Fruit fly (Drosophila melanogaster) whole organism, embryonic: ENCODE measurements around the gene IM33.
A peak's percentile ranks its signal among the peaks of the same experiment; 100 is the strongest.

Experiments used
- Antp ChIP-seq: fragments of 200-800 bp; sonication (Bioruptor generic); optimal IDR thresholded peaks from 3 replicates; lab custom pipeline; 2016; ENCODE audit warnings: missing biosample characterization, missing genetic modification characterization
- Atf6 ChIP-seq: fragments of 200-800 bp; sonication (Bioruptor generic); IDR thresholded peaks from 2 replicates; pipeline ENCODE4 v1.3.6; 2022; ENCODE audit warnings: missing biosample characterization, missing genetic modification characterization
- Bgb ChIP-seq: fragments of 200-800 bp; sonication (Bioruptor generic); IDR thresholded peaks from 2 replicates; pipeline ENCODE4 v1.3.6; 2022; ENCODE audit warnings: missing biosample characterization, missing genetic modification characterization; ENCODE audit not compliant: partially characterized antibody
- CG11085 ChIP-seq: fragments of 200-800 bp; sonication (Bioruptor generic); IDR thresholded peaks from 2 replicates; pipeline ENCODE4 v1.3.6; 2022; ENCODE audit warnings: missing biosample characterization, missing genetic modification characterization
- CG12299 ChIP-seq: fragments of 200-800 bp; sonication (Bioruptor generic); optimal IDR thresholded peaks from 2 replicates; lab custom pipeline; 2018; ENCODE audit warnings: missing biosample characterization, mild to moderate bottlenecking, missing genetic modification characterization
- CG13287 ChIP-seq: fragments of 200-800 bp; sonication (Bioruptor generic); IDR thresholded peaks from 2 replicates; pipeline ENCODE4 v1.3.6; 2022; ENCODE audit warnings: missing biosample characterization, missing genetic modification characterization; ENCODE audit not compliant: partially characterized antibody
- CG13894 ChIP-seq: fragments of 200-800 bp; sonication (Bioruptor generic); optimal IDR thresholded peaks from 3 replicates; lab custom pipeline; 2018; ENCODE audit warnings: missing biosample characterization, mild to moderate bottlenecking, missing genetic modification characterization, moderate library complexity
- CG15011 ChIP-seq: fragments of 200-800 bp; sonication (Bioruptor generic); optimal IDR thresholded peaks from 3 replicates; lab custom pipeline; 2018; ENCODE audit warnings: missing biosample characterization, mild to moderate bottlenecking, missing genetic modification characterization
- CG15073 ChIP-seq: fragments of 200-800 bp; sonication (Bioruptor generic); optimal IDR thresholded peaks from 2 replicates; lab custom pipeline; 2016; ENCODE audit warnings: missing biosample characterization, missing genetic modification characterization
- CG4282 ChIP-seq: fragments of 200-800 bp; sonication (Bioruptor generic); optimal IDR thresholded peaks from 2 replicates; lab custom pipeline; 2016; ENCODE audit warnings: missing biosample characterization, missing genetic modification characterization
- CG4328 ChIP-seq: fragments of 200-800 bp; sonication (Bioruptor generic); optimal IDR thresholded peaks from 3 replicates; lab custom pipeline; 2017; ENCODE audit warnings: missing biosample characterization, missing genetic modification reagents, missing genetic modification characterization
- CG4360 ChIP-seq: fragments of 200-800 bp; sonication (Bioruptor generic); IDR thresholded peaks from 2 replicates; pipeline ENCODE4 v1.3.6; 2022; ENCODE audit warnings: missing biosample characterization, missing genetic modification characterization
- CG4707 ChIP-seq: fragments of 200-800 bp; sonication (Bioruptor generic); optimal IDR thresholded peaks from 2 replicates; lab custom pipeline; 2018; ENCODE audit warnings: missing biosample characterization, mild to moderate bottlenecking, missing genetic modification characterization, moderate library complexity
- CG4820 ChIP-seq: fragments of 200-800 bp; sonication (Bioruptor generic); optimal IDR thresholded peaks from 3 replicates; lab custom pipeline; 2016; ENCODE audit warnings: missing biosample characterization, missing genetic modification characterization
- CG8478 ChIP-seq: fragments of >200 bp; optimal IDR thresholded peaks from 2 replicates; lab custom pipeline; 2018
- CG9215 ChIP-seq: fragments of 200-800 bp; sonication (Bioruptor generic); IDR thresholded peaks from 2 replicates; pipeline ENCODE4 v1.3.6; 2022; ENCODE audit warnings: missing biosample characterization, missing genetic modification characterization
- CG9609 ChIP-seq: fragments of 200-800 bp; sonication (Bioruptor generic); optimal IDR thresholded peaks from 3 replicates; lab custom pipeline; 2016; ENCODE audit warnings: missing biosample characterization, missing genetic modification characterization
- Doc3 ChIP-seq: fragments of 200-800 bp; sonication (Bioruptor generic); IDR thresholded peaks from 3 replicates; pipeline ENCODE4 v1.3.6; 2022; ENCODE audit warnings: missing biosample characterization, missing genetic modification characterization; ENCODE audit not compliant: partially characterized antibody
- Dp ChIP-seq: fragments of 200-800 bp; sonication (Bioruptor generic); optimal IDR thresholded peaks from 2 replicates; lab custom pipeline; 2018; ENCODE audit warnings: missing biosample characterization, mild to moderate bottlenecking, missing genetic modification characterization, moderate library complexity
- Elba2 ChIP-seq: fragments of 200-800 bp; sonication (Bioruptor generic); optimal IDR thresholded peaks from 3 replicates; lab custom pipeline; 2016; ENCODE audit warnings: missing biosample characterization, missing genetic modification characterization
- Ets97D ChIP-seq: fragments of 200-800 bp; sonication (Bioruptor generic); optimal IDR thresholded peaks from 3 replicates; lab custom pipeline; 2016; ENCODE audit warnings: missing biosample characterization, missing genetic modification characterization
- Hand ChIP-seq: fragments of 200-800 bp; sonication (Bioruptor generic); optimal IDR thresholded peaks from 2 replicates; lab custom pipeline; 2017; ENCODE audit warnings: mild to moderate bottlenecking, missing biosample characterization, missing genetic modification reagents, missing genetic modification characterization
- Hmx ChIP-seq: fragments of 200-800 bp; sonication (Bioruptor generic); optimal IDR thresholded peaks from 2 replicates; lab custom pipeline; 2016; ENCODE audit warnings: missing biosample characterization, missing genetic modification characterization
- Hr51 ChIP-seq, 2 experiments: fragments of 200-800 bp; sonication (Bioruptor generic); optimal IDR thresholded peaks; 2 replicates in 1 of 2; 3 replicates in 1 of 2; lab custom pipeline; 2016 to 2018; ENCODE audit warnings: missing biosample characterization in 2 of 2, missing genetic modification characterization in 2 of 2, mild to moderate bottlenecking in 1 of 2, moderate library complexity in 1 of 2
- Kr ChIP-seq: fragments of 200-800 bp; sonication (Bioruptor generic); optimal IDR thresholded peaks from 2 replicates; lab custom pipeline; 2017; ENCODE audit warnings: missing biosample characterization, mild to moderate bottlenecking, missing genetic modification characterization
- Mrtf ChIP-seq: fragments of 200-800 bp; sonication (Bioruptor generic); IDR thresholded peaks from 3 replicates; pipeline ENCODE4 v1.3.6; 2022; ENCODE audit warnings: missing biosample characterization, missing genetic modification characterization
- Oaz ChIP-seq: fragments of 200-800 bp; sonication (Bioruptor generic); IDR thresholded peaks from 2 replicates; pipeline ENCODE4 v1.3.6; 2022; ENCODE audit warnings: missing biosample characterization, missing genetic modification characterization
- PHDP ChIP-seq: fragments of 200-800 bp; sonication (Bioruptor generic); optimal IDR thresholded peaks from 3 replicates; lab custom pipeline; 2018; ENCODE audit warnings: missing biosample characterization, mild to moderate bottlenecking, missing genetic modification characterization, moderate library complexity
- Rfx ChIP-seq: fragments of 200-800 bp; sonication (Bioruptor generic); IDR thresholded peaks from 2 replicates; pipeline ENCODE4 v1.3.6; 2022; ENCODE audit warnings: missing biosample characterization, missing genetic modification characterization
- Scr ChIP-seq: fragments of 200-800 bp; sonication (Bioruptor generic); IDR thresholded peaks from 2 replicates; pipeline ENCODE4 v1.3.6; 2022; ENCODE audit warnings: missing biosample characterization, missing genetic modification characterization; ENCODE audit not compliant: partially characterized antibody
- Sin3A ChIP-seq: fragments of >200 bp; optimal IDR thresholded peaks from 2 replicates; lab custom pipeline; 2018
- Trl ChIP-seq, 3 experiments: fragments of >200 bp in 2 of 3; fragments of 200-800 bp in 1 of 3; sonication (Bioruptor generic) in 1 of 3; optimal IDR thresholded peaks; 2 replicates in 1 of 3; 3 replicates in 2 of 3; lab custom pipeline; 2016 to 2017; ENCODE audit warnings: missing biosample characterization in 1 of 3, missing genetic modification characterization in 1 of 3
- Usf ChIP-seq: fragments of 200-800 bp; sonication (Bioruptor generic); optimal IDR thresholded peaks from 2 replicates; lab custom pipeline; 2017; ENCODE audit warnings: missing genotype, missing biosample characterization, missing genetic modification characterization
- Xrp1 ChIP-seq: fragments of 200-800 bp; sonication (Bioruptor generic); IDR thresholded peaks from 2 replicates; pipeline ENCODE4 v1.3.6; 2022; ENCODE audit warnings: missing biosample characterization, missing genetic modification characterization
- dmrt99B ChIP-seq: fragments of 200-800 bp; sonication (Bioruptor generic); optimal IDR thresholded peaks from 2 replicates; lab custom pipeline; 2018; ENCODE audit warnings: missing biosample characterization, mild to moderate bottlenecking, missing genetic modification characterization, moderate library complexity
- fd3F ChIP-seq: fragments of 200-800 bp; sonication (Bioruptor generic); optimal IDR thresholded peaks from 2 replicates; lab custom pipeline; 2018; ENCODE audit warnings: missing biosample characterization, mild to moderate bottlenecking, missing genetic modification characterization, moderate library complexity
- knrl ChIP-seq: fragments of 200-800 bp; sonication (Bioruptor generic); IDR thresholded peaks from 3 replicates; pipeline ENCODE4 v1.3.6; 2022; ENCODE audit warnings: missing biosample characterization, missing genetic modification characterization; ENCODE audit not compliant: partially characterized antibody
- lilli ChIP-seq: fragments of 200-800 bp; sonication (Bioruptor generic); optimal IDR thresholded peaks from 3 replicates; lab custom pipeline; 2016; ENCODE audit warnings: missing biosample characterization, missing genetic modification characterization
- lmd ChIP-seq: fragments of 200-800 bp; sonication (Bioruptor generic); IDR thresholded peaks from 2 replicates; pipeline ENCODE4 v1.3.6; 2022; ENCODE audit warnings: missing biosample characterization, missing genetic modification characterization
- nerfin-1 ChIP-seq: fragments of 200-800 bp; sonication (Bioruptor generic); optimal IDR thresholded peaks from 3 replicates; lab custom pipeline; 2019; ENCODE audit warnings: missing biosample characterization, mild to moderate bottlenecking, missing genetic modification characterization, moderate library complexity
- nom ChIP-seq: fragments of 200-800 bp; sonication (Bioruptor generic); optimal IDR thresholded peaks from 2 replicates; lab custom pipeline; 2017; ENCODE audit warnings: missing biosample characterization, missing genetic modification characterization, mild to moderate bottlenecking, moderate library complexity, missing genetic modification reagents
- org-1 ChIP-seq: fragments of 200-800 bp; sonication (Bioruptor generic); optimal IDR thresholded peaks from 2 replicates; lab custom pipeline; 2017; ENCODE audit warnings: missing biosample characterization, missing genetic modification characterization
- psq ChIP-seq: fragments of 200-800 bp; sonication (Bioruptor generic); optimal IDR thresholded peaks from 2 replicates; lab custom pipeline; 2017; ENCODE audit warnings: missing biosample characterization, missing genetic modification characterization
- pzg ChIP-seq: fragments of 200-800 bp; sonication (Bioruptor generic); optimal IDR thresholded peaks from 3 replicates; lab custom pipeline; 2018; ENCODE audit warnings: missing biosample characterization, mild to moderate bottlenecking, missing genetic modification characterization, moderate library complexity
- row ChIP-seq: fragments of 200-800 bp; sonication (Bioruptor generic); IDR thresholded peaks from 3 replicates; pipeline ENCODE4 v1.3.6; 2022; ENCODE audit warnings: missing biosample characterization, missing genetic modification characterization
- tio ChIP-seq: fragments of 200-800 bp; sonication (Bioruptor generic); optimal IDR thresholded peaks from 2 replicates; lab custom pipeline; 2017; ENCODE audit warnings: missing biosample characterization, missing genetic modification characterization, inconsistent platforms

Gene IM33

dm6 chr2L:3654956-3655618 is 41.4 kb downstream of the IM33 start (continued):
- TF ChIP-seq Atf6 (GFP tag; lab: Robert Waterston, UW) (no peak), nom (GFP tag; lab: Kevin White, UChicago) (no peak)
- TF ChIP-seq, all 482 proteins: peak for 5

DNA sequence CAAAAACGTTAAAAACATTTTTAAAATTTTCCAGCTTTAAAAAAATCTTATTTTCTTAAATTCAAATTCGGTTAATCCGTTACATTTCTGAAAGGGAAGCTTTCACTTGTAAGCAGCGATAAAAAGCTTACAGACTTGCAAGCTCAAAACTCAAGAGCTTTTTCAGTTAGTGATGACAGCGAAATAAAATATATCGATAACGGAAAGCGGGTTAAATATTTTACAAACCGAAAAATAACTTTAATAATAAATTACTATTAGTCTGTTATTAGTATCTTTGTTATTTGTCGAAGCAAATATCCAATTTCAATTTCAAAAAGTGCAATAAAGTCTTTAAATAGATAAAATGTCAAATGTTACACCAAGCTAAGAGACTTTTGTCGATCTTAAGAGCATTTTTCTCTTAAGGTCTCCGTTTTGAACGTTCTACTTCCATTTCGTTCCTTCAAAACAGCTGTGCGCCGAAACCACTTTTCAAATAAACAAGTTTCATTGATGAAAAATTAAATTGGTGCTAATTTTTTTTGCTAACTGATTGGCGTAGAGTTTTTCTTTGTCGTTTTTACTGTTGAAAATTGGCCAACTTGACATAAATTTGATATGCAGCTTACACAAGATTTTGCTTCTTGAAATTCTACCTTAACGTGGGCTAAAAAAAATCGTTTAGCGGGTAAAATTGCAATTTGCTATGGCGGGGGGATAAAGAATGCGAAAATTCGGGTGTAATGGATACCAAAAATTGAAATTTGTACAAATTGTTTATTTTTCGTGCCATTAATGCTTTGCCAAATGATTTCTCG is 48.1 kb downstream of the IM33 start:
- TF ChIP-seq Antp (no peak), nerfin-1 (tag; lab: Kevin White, UChicago) (no peak), Hr51 (GFP tag; optimal IDR thresholded peaks at IDR 0.05; lab: Kevin White, UChicago) (no peak), Scr (GFP tag; lab: Robert Waterston, UW) (peak; percentile 78), CG15011 (GFP tag; lab: Kevin White, UChicago) (no peak), CG13287 (GFP tag; lab: Robert Waterston, UW) (peak; percentile 90), CG9215 (GFP tag; lab: Robert Waterston, UW) (no peak), CG11085 (no peak), Doc3 (GFP tag; lab: Robert Waterston, UW) (peak; percentile 84), Trl (optimal IDR thresholded peaks at IDR 0.05; lab: Kevin White, UChicago) (peak; percentile 21 to 41), Trl (GFP tag; optimal IDR thresholded peaks at IDR 0.05; lab: Kevin White, UChicago) (no peak), Xrp1 (GFP tag; lab: Robert Waterston, UW) (no peak), Elba2 (GFP tag; lab: Kevin White, UChicago) (no peak), CG13894 (tag; lab: Kevin White, UChicago) (no peak), Hmx (GFP tag; lab: Kevin White, UChicago) (no peak), Sin3A (no peak), CG12299 (tag; lab: Kevin White, UChicago) (no peak), CG4707 (GFP tag; lab: Kevin White, UChicago) (no peak), CG9609 (GFP tag; lab: Kevin White, UChicago) (no peak), Dp (GFP tag; lab: Kevin White, UChicago) (peak; percentile 31), CG4360 (no peak), row (GFP tag; lab: Robert Waterston, UW) (peak; percentile 70), Usf (GFP tag; lab: Kevin White, UChicago) (no peak), Ets97D (GFP tag; lab: Kevin White, UChicago) (no peak), Rfx (GFP tag; lab: Robert Waterston, UW) (peak; percentile 26; the same call in 1 of the 2 replicates), lilli (GFP tag; lab: Kevin White, UChicago) (no peak), lmd (GFP tag; lab: Robert Waterston, UW) (no peak), Mrtf (GFP tag; lab: Robert Waterston, UW) (no peak), CG4328 (no peak), CG15073 (GFP tag; lab: Kevin White, UChicago) (no peak), PHDP (tag; lab: Kevin White, UChicago) (peak; percentile 8), CG4820 (no peak), pzg (peak; percentile 19), dmrt99B (no peak), Oaz (GFP tag; lab: Robert Waterston, UW) (no peak), fd3F (GFP tag; lab: Kevin White, UChicago) (no peak), Hand (GFP tag; lab: Kevin White, UChicago) (no peak), org-1 (GFP tag; lab: Kevin White, UChicago) (no peak), psq (no peak), CG8478 (lab: Kevin White, UChicago) (no peak), knrl (peak; percentile 23; the same call in 1 of the 3 replicates), Bgb (GFP tag; lab: Robert Waterston, UW) (peak; percentile 40; the same call in 1 of the 2 replicates), tio (GFP tag; lab: Kevin White, UChicago) (no peak), CG4282 (GFP tag; lab: Kevin White, UChicago) (no peak), Kr (GFP tag; lab: Kevin White, UChicago) (no peak)
